Worm (Caenorhabditis elegans): Measurements from ENCODE around the gene ptr-13.

- TF ChIP-seq irx-1 (tag; optimal IDR thresholded peaks at IDR 0.05) (no peak), hpl-2 (GFP tag; optimal IDR thresholded peaks at IDR 0.05) (no peak), skn-1 (tag; optimal IDR thresholded peaks at IDR 0.05) (no peak), dpl-1 (GFP tag; optimal IDR thresholded peaks at IDR 0.05) (no peak), unc-62 (GFP tag; optimal IDR thresholded peaks at IDR 0.05) (no peak), ama-1 (optimal IDR thresholded peaks at IDR 0.05) (no peak), mdl-1 (tag; optimal IDR thresholded peaks at IDR 0.05) (no peak), rnt-1 (tag; optimal IDR thresholded peaks at IDR 0.05) (no peak), egl-27 (tag; optimal IDR thresholded peaks at IDR 0.05) (no peak), grh-1 (GFP tag; IDR thresholded peaks at IDR 0.05) (no peak), lin-13 (GFP tag; optimal IDR thresholded peaks at IDR 0.05) (no peak), nhr-11 (tag; optimal IDR thresholded peaks at IDR 0.05) (no peak), lsy-2 (tag; optimal IDR thresholded peaks at IDR 0.05) (no peak), pqm-1 (tag; optimal IDR thresholded peaks at IDR 0.05) (no peak)
Measured at ce11 chrII:11166414-11166813, 4.1 kb upstream of the ptr-13 start.
